Fruit fly (Drosophila melanogaster) whole organism, embryonic: ENCODE data around the gene CG42366.
A peak's percentile ranks its signal among the peaks of the same experiment; 100 is the strongest.

Experiments used
- Atf-2 ChIP-seq: fragments of 200-800 bp; sonication (Bioruptor generic); optimal IDR thresholded peaks from 2 replicates; lab custom pipeline; 2016; ENCODE audit warnings: missing biosample characterization, missing genetic modification characterization
- B-H2 ChIP-seq: fragments of 200-800 bp; sonication (Bioruptor generic); optimal IDR thresholded peaks from 2 replicates; lab custom pipeline; 2018; ENCODE audit warnings: missing biosample characterization, mild to moderate bottlenecking, missing genetic modification characterization
- BEAF-32 ChIP-seq: fragments of 200-800 bp; sonication (Bioruptor generic); optimal IDR thresholded peaks from 3 replicates; lab custom pipeline; 2017; ENCODE audit warnings: missing biosample characterization, missing genetic modification characterization, mild to moderate bottlenecking, moderate library complexity, missing genetic modification reagents
- CG12155 ChIP-seq: fragments of 200-800 bp; sonication (Bioruptor generic); optimal IDR thresholded peaks from 3 replicates; lab custom pipeline; 2016; ENCODE audit warnings: missing biosample characterization, missing genetic modification characterization
- CG12299 ChIP-seq: fragments of 200-800 bp; sonication (Bioruptor generic); optimal IDR thresholded peaks from 2 replicates; lab custom pipeline; 2018; ENCODE audit warnings: missing biosample characterization, mild to moderate bottlenecking, missing genetic modification characterization
- CG12391 ChIP-seq: fragments of 200-800 bp; sonication (Bioruptor generic); optimal IDR thresholded peaks from 3 replicates; lab custom pipeline; 2018; ENCODE audit warnings: missing biosample characterization, mild to moderate bottlenecking, missing genetic modification characterization, moderate library complexity
- CG14014 ChIP-seq: fragments of 200-800 bp; sonication (Bioruptor generic); IDR thresholded peaks from 2 replicates; pipeline ENCODE4 v1.3.6; 2022; ENCODE audit warnings: missing biosample characterization, missing genetic modification characterization
- CG1832 ChIP-seq: fragments of 200-800 bp; sonication (Bioruptor generic); optimal IDR thresholded peaks from 2 replicates; lab custom pipeline; 2017; ENCODE audit warnings: missing biosample characterization, mild to moderate bottlenecking, missing genetic modification characterization, inconsistent platforms
- CG2678 ChIP-seq: fragments of 200-800 bp; sonication (Bioruptor generic); optimal IDR thresholded peaks from 3 replicates; lab custom pipeline; 2019; ENCODE audit warnings: missing biosample characterization, mild to moderate bottlenecking, missing genetic modification characterization, moderate library complexity
- CG2712 ChIP-seq: fragments of 200-800 bp; optimal IDR thresholded peaks from 3 replicates; lab custom pipeline; 2019; ENCODE audit warnings: missing biosample characterization, mild to moderate bottlenecking, missing genetic modification characterization, moderate library complexity
- CG3847 ChIP-seq: fragments of 200-800 bp; sonication (Bioruptor generic); IDR thresholded peaks from 2 replicates; pipeline ENCODE4 v1.3.6; 2022; ENCODE audit warnings: missing biosample characterization, missing genetic modification characterization
- CG4424 ChIP-seq: fragments of 200-800 bp; sonication (Bioruptor generic); optimal IDR thresholded peaks from 3 replicates; lab custom pipeline; 2016; ENCODE audit warnings: missing biosample characterization, missing genetic modification characterization
- CG7271 ChIP-seq: fragments of 200-800 bp; sonication (Bioruptor generic); optimal IDR thresholded peaks from 2 replicates; lab custom pipeline; 2018; ENCODE audit warnings: missing biosample characterization, mild to moderate bottlenecking, missing genetic modification characterization, moderate library complexity
- CG7745 ChIP-seq: fragments of 200-800 bp; sonication (Bioruptor generic); optimal IDR thresholded peaks from 2 replicates; lab custom pipeline; 2018; ENCODE audit warnings: missing biosample characterization, mild to moderate bottlenecking, missing genetic modification characterization, moderate library complexity
- CG8290 ChIP-seq, 3 experiments: fragments of 200-800 bp; sonication (Bioruptor generic); optimal IDR thresholded peaks; 2 replicates each; lab custom pipeline; 2016 to 2019; ENCODE audit warnings: missing biosample characterization in 3 of 3, missing genetic modification characterization in 3 of 3, mild to moderate bottlenecking in 2 of 3, moderate library complexity in 1 of 3
- CG8924 ChIP-seq: fragments of 200-800 bp; optimal IDR thresholded peaks from 3 replicates; lab custom pipeline; 2019; ENCODE audit warnings: missing biosample characterization, mild to moderate bottlenecking, missing genetic modification characterization, moderate library complexity
- CG9876 ChIP-seq: fragments of 200-800 bp; sonication (Bioruptor generic); optimal IDR thresholded peaks from 2 replicates; lab custom pipeline; 2016; ENCODE audit warnings: missing biosample characterization, missing genetic modification characterization
- CTCF ChIP-seq: fragments of 200-800 bp; sonication (Bioruptor generic); optimal IDR thresholded peaks from 2 replicates; lab custom pipeline; 2017; ENCODE audit warnings: missing biosample characterization, mild to moderate bottlenecking, missing genetic modification characterization, moderate library complexity
- Dll ChIP-seq: fragments of 200-800 bp; sonication (Bioruptor generic); IDR thresholded peaks from 4 replicates; pipeline ENCODE4 v1.3.6; 2022; ENCODE audit warnings: missing biosample characterization, missing genetic modification characterization; ENCODE audit not compliant: partially characterized antibody
- E2f2 ChIP-seq: fragments of 200-800 bp; sonication (Bioruptor generic); IDR thresholded peaks from 2 replicates; pipeline ENCODE4 v1.3.6; 2022; ENCODE audit warnings: missing biosample characterization, missing genetic modification characterization
- HmgD ChIP-seq: fragments of 200-800 bp; sonication (Bioruptor generic); optimal IDR thresholded peaks from 3 replicates; lab custom pipeline; 2016; ENCODE audit warnings: missing biosample characterization, missing genetic modification characterization
- NFAT ChIP-seq: fragments of 200-800 bp; sonication (Bioruptor generic); IDR thresholded peaks from 2 replicates; pipeline ENCODE4 v1.3.6; 2022; ENCODE audit warnings: missing biosample characterization, missing genetic modification characterization
- Nf-YA ChIP-seq: fragments of 200-800 bp; sonication (Bioruptor generic); IDR thresholded peaks from 2 replicates; pipeline ENCODE4 v1.3.6; 2022; ENCODE audit warnings: missing biosample characterization, missing genetic modification characterization
- Nf-YC ChIP-seq: fragments of 200-800 bp; optimal IDR thresholded peaks from 3 replicates; lab custom pipeline; 2019; ENCODE audit warnings: missing biosample characterization, mild to moderate bottlenecking, missing genetic modification characterization, moderate library complexity
- Ptx1 ChIP-seq: fragments of 200-800 bp; sonication (Bioruptor generic); IDR thresholded peaks from 2 replicates; pipeline ENCODE4 v1.3.6; 2022; ENCODE audit warnings: missing biosample characterization, missing genetic modification characterization
- Rfx ChIP-seq: fragments of 200-800 bp; sonication (Bioruptor generic); IDR thresholded peaks from 2 replicates; pipeline ENCODE4 v1.3.6; 2022; ENCODE audit warnings: missing biosample characterization, missing genetic modification characterization
- Sry-δ ChIP-seq: fragments of 200-800 bp; sonication (Bioruptor generic); optimal IDR thresholded peaks from 2 replicates; lab custom pipeline; 2016; ENCODE audit warnings: missing biosample characterization, missing genetic modification characterization
- TFAM ChIP-seq: fragments of 200-800 bp; sonication (Bioruptor generic); optimal IDR thresholded peaks from 2 replicates; lab custom pipeline; 2017; ENCODE audit warnings: missing biosample characterization, missing genetic modification characterization, inconsistent platforms
- Xbp1 ChIP-seq: fragments of 200-800 bp; sonication (Bioruptor generic); optimal IDR thresholded peaks from 3 replicates; lab custom pipeline; 2016; ENCODE audit warnings: missing biosample characterization, mild to moderate bottlenecking, missing genetic modification characterization
- YL-1 ChIP-seq: fragments of 200-800 bp; sonication (Bioruptor generic); optimal IDR thresholded peaks from 3 replicates; lab custom pipeline; 2017; ENCODE audit warnings: missing biosample characterization, mild to moderate bottlenecking, missing genetic modification characterization
- abd-A ChIP-seq: fragments of 200-800 bp; sonication (Bioruptor generic); optimal IDR thresholded peaks from 3 replicates; lab custom pipeline; 2019; ENCODE audit warnings: missing biosample characterization, mild to moderate bottlenecking, missing genetic modification characterization, moderate library complexity
- en ChIP-seq: fragments of 200-800 bp; sonication (Bioruptor generic); optimal IDR thresholded peaks from 2 replicates; lab custom pipeline; 2016; ENCODE audit warnings: missing biosample characterization, missing genetic modification characterization
- exex ChIP-seq: fragments of 200-800 bp; sonication (Bioruptor generic); optimal IDR thresholded peaks from 4 replicates; lab custom pipeline; 2018; ENCODE audit warnings: missing biosample characterization, mild to moderate bottlenecking, missing genetic modification characterization, moderate library complexity
- gcm ChIP-seq: fragments of 200-800 bp; sonication (Bioruptor generic); optimal IDR thresholded peaks from 2 replicates; lab custom pipeline; 2019; ENCODE audit warnings: missing biosample characterization, mild to moderate bottlenecking, missing genetic modification characterization, moderate library complexity
- gem ChIP-seq: fragments of 200-800 bp; sonication (Bioruptor generic); optimal IDR thresholded peaks from 2 replicates; lab custom pipeline; 2019; ENCODE audit warnings: missing biosample characterization, mild to moderate bottlenecking, missing genetic modification characterization, moderate library complexity
- h ChIP-seq: fragments of >200 bp; optimal IDR thresholded peaks from 2 replicates; lab custom pipeline; 2017
- hkb ChIP-seq, 2 experiments: fragments of 200-800 bp in 1 of 2; fragments of >200 bp in 1 of 2; sonication (Bioruptor generic) in 1 of 2; IDR thresholded peaks in 1 of 2; optimal IDR thresholded peaks in 1 of 2; 2 replicates each; pipeline versions ENCODE4 v1.3.6 to Lab custom; 2017 to 2022; ENCODE audit warnings: missing biosample characterization in 1 of 2, missing genetic modification characterization in 1 of 2
- jigr1 ChIP-seq: fragments of 200-800 bp; sonication (Bioruptor generic); IDR thresholded peaks from 3 replicates; pipeline ENCODE4 v1.3.6; 2022; ENCODE audit warnings: missing biosample characterization, missing genetic modification characterization
- otp ChIP-seq: fragments of 200-800 bp; sonication (Bioruptor generic); IDR thresholded peaks from 3 replicates; pipeline ENCODE4, ENCODE4 v1.3.6; 2022; ENCODE audit warnings: missing biosample characterization, missing genetic modification characterization
- ro ChIP-seq: fragments of 200-800 bp; sonication (Bioruptor generic); IDR thresholded peaks from 2 replicates; pipeline ENCODE4 v1.3.6; 2022; ENCODE audit warnings: missing biosample characterization, missing genetic modification characterization
- row ChIP-seq: fragments of 200-800 bp; sonication (Bioruptor generic); IDR thresholded peaks from 3 replicates; pipeline ENCODE4 v1.3.6; 2022; ENCODE audit warnings: missing biosample characterization, missing genetic modification characterization
- run ChIP-seq: fragments of 200-800 bp; sonication (Bioruptor generic); optimal IDR thresholded peaks from 3 replicates; lab custom pipeline; 2018; ENCODE audit warnings: missing biosample characterization, mild to moderate bottlenecking, missing genetic modification characterization
- sens ChIP-seq: fragments of 200-800 bp; sonication (Bioruptor generic); peaks from one replicate; lab custom pipeline; 2016; ENCODE audit warnings: missing biosample characterization, missing genetic modification characterization
- sim ChIP-seq: fragments of 200-800 bp; sonication (Bioruptor generic); IDR thresholded peaks from 2 replicates; pipeline ENCODE4 v1.3.6; 2022; ENCODE audit warnings: missing biosample characterization, missing genetic modification characterization
- slbo ChIP-seq: fragments of 200-800 bp; sonication (Bioruptor generic); IDR thresholded peaks from 2 replicates; pipeline ENCODE4 v1.3.6; 2022; ENCODE audit warnings: missing biosample characterization, missing genetic modification characterization
- so ChIP-seq: fragments of 200-800 bp; sonication (Bioruptor generic); IDR thresholded peaks from 3 replicates; pipeline ENCODE4 v1.3.6; 2022; ENCODE audit warnings: missing biosample characterization, missing genetic modification characterization
- sqz ChIP-seq: fragments of 200-800 bp; sonication (Bioruptor generic); optimal IDR thresholded peaks from 3 replicates; lab custom pipeline; 2018; ENCODE audit warnings: missing biosample characterization, mild to moderate bottlenecking, missing genetic modification characterization
- sug ChIP-seq: fragments of 200-800 bp; optimal IDR thresholded peaks from 2 replicates; lab custom pipeline; 2019; ENCODE audit warnings: missing biosample characterization, mild to moderate bottlenecking, missing genetic modification characterization, moderate library complexity
- tx ChIP-seq: fragments of 200-800 bp; sonication (Bioruptor generic); optimal IDR thresholded peaks from 2 replicates; lab custom pipeline; 2016; ENCODE audit warnings: missing biosample characterization, missing genetic modification characterization

The CG42366 gene

DNA sequence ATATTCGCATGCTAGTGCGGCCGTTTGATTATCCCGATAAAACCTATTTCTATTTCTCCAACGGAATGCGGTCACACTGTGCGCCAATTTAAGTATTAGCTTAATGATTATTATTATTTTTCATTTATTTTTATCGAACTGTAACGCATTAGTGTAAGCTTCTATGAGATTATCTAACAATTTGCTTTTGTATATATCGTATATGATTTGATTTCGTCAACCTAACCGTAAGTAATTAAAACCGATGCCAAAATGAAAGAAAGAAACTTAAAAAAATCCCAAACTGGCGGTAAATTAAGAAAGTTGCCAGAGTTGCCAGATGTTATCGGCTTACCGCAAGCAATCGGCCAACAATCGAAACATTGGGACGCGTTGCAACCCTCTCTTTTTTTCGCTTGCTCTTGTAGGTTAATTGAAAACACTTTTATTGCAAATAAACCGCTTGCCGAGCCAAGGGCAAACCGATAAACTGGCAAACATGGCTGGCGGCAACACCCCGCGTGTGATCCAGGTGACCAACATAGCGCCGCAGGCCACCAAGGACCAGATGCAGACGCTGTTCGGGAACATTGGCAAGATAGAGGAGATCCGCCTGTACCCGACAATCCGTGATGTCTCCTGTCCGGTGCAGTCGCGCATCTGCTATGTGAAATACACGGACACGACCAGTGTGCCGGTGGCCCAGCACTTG, 12.2 kb upstream of the CG42366 start, which contains the start of the genes Etl1 and Srp54 (continued):
- no peak for TF ChIP-seq Nf-YA (GFP tag; lab: Robert Waterston, UW)
- TF ChIP-seq hkb (optimal IDR thresholded peaks at IDR 0.05; lab: Kevin White, UChicago): peak; percentile 84
- TF ChIP-seq hkb (GFP tag; IDR thresholded peaks at IDR 0.05; lab: Robert Waterston, UW): no peak
- no peak for TF ChIP-seq CG14014
- TF ChIP-seq h (lab: Kevin White, UChicago): no peak
- TF ChIP-seq otp (GFP tag; lab: Robert Waterston, UW): no peak
- TF ChIP-seq ro (GFP tag; lab: Robert Waterston, UW): no peak
- TF ChIP-seq HmgD (GFP tag; lab: Kevin White, UChicago): no peak
- TF ChIP-seq CG8924: peak; percentile 10
- TF ChIP-seq slbo (GFP tag; lab: Robert Waterston, UW): peak; percentile 17; the same call in 1 of the 2 replicates
- TF ChIP-seq CG12155 (GFP tag; lab: Kevin White, UChicago): no peak
- no peak for TF ChIP-seq Ptx1 (GFP tag; lab: Robert Waterston, UW)
- TF ChIP-seq TFAM (GFP tag; lab: Kevin White, UChicago): no peak
- peak; percentile 10 for TF ChIP-seq CG8290 (GFP tag; optimal IDR thresholded peaks at IDR 0.05; lab: Kevin White, UChicago)
- no peak for TF ChIP-seq CG8290 (tag; optimal IDR thresholded peaks at IDR 0.05; lab: Kevin White, UChicago)
- no peak for TF ChIP-seq sqz (GFP tag; lab: Kevin White, UChicago)
- TF ChIP-seq NFAT: no peak
- TF ChIP-seq B-H2: no peak
- TF ChIP-seq Sry-δ (GFP tag; lab: Kevin White, UChicago): peak; percentile 28
- no peak for TF ChIP-seq sim
- no peak for TF ChIP-seq en (GFP tag; lab: Kevin White, UChicago)
- peak; percentile 84 for TF ChIP-seq E2f2
- TF ChIP-seq CG1832 (GFP tag; lab: Kevin White, UChicago): no peak
- peak; percentile 24 for TF ChIP-seq gem (tag; lab: Kevin White, UChicago)
- peak; percentile 9 for TF ChIP-seq sug (tag; lab: Kevin White, UChicago)
- TF ChIP-seq Nf-YC (tag; lab: Kevin White, UChicago): peak; percentile 35
- TF ChIP-seq CG2678 (tag; lab: Kevin White, UChicago): peak; percentile 7
- peak; percentile 63 for TF ChIP-seq BEAF-32
- TF ChIP-seq sens: peak; percentile 76
- TF ChIP-seq YL-1: peak; percentile 52
- peak; percentile 3 for TF ChIP-seq CTCF (GFP tag; lab: Kevin White, UChicago)
- peak; percentile 13 for TF ChIP-seq gcm (GFP tag; lab: Kevin White, UChicago)
- TF ChIP-seq CG12391 (tag; lab: Kevin White, UChicago): peak; percentile 22
- 0 out of 2 replicates have a peak, but pooled peaks have one; percentile 26 for TF ChIP-seq Rfx (GFP tag; lab: Robert Waterston, UW)
- TF ChIP-seq CG7745 (tag; lab: Kevin White, UChicago): no peak
- peak; percentile 2 for TF ChIP-seq CG4424 (GFP tag; lab: Kevin White, UChicago)
- TF ChIP-seq exex: peak; percentile 1
- TF ChIP-seq tx (GFP tag; lab: Kevin White, UChicago): no peak
- TF ChIP-seq Xbp1 (GFP tag; lab: Kevin White, UChicago): no peak
- no peak for TF ChIP-seq CG7271 (tag; lab: Kevin White, UChicago)
- no peak for TF ChIP-seq abd-A (tag; lab: Kevin White, UChicago)
- no peak for TF ChIP-seq CG12299 (tag; lab: Kevin White, UChicago)
- TF ChIP-seq Dll (GFP tag; lab: Robert Waterston, UW): no peak; the same call in 3 of the 4 replicates
- TF ChIP-seq row (GFP tag; lab: Robert Waterston, UW): 0 out of 3 replicates have a peak, but pooled peaks have one; percentile 21
- no peak for TF ChIP-seq so
- no peak for TF ChIP-seq CG9876 (GFP tag; lab: Kevin White, UChicago)
- TF ChIP-seq run (tag; lab: Kevin White, UChicago): no peak
- peak; percentile 25 for TF ChIP-seq CG2712
- TF ChIP-seq jigr1 (GFP tag; lab: Robert Waterston, UW): peak; percentile 54; the same call in 1 of the 3 replicates
- TF ChIP-seq Atf-2 (GFP tag; lab: Kevin White, UChicago): no peak
- peak; percentile 39; the same call in 1 of the 2 replicates for TF ChIP-seq CG3847 (GFP tag; lab: Robert Waterston, UW)
